Worm (Caenorhabditis elegans) whole organism, L2 larva: ENCODE data around the gene scl-2.

Experiments
- lsy-2 ChIP-seq, 2 experiments: fragments of 150-350 bp in 1 of 2; sonication (generic microtip) in 1 of 2; optimal IDR thresholded peaks; 2 replicates each; lab custom pipeline; 2014 to 2017; ENCODE audit warnings: missing biosample characterization in 2 of 2, missing genetic modification characterization in 2 of 2
- mdl-1 ChIP-seq, 2 experiments: fragments of 150-350 bp in 1 of 2; sonication (generic microtip) in 1 of 2; optimal IDR thresholded peaks; 2 replicates each; lab custom pipeline; 2017; ENCODE audit warnings: missing biosample characterization in 2 of 2, missing genetic modification characterization in 2 of 2
- nhr-11 ChIP-seq: fragments of 150-350 bp; optimal IDR thresholded peaks from 2 replicates; lab custom pipeline; 2014; ENCODE audit warnings: missing biosample characterization, missing genetic modification characterization
- snpc-4 ChIP-seq: fragments of 150-350 bp; optimal IDR thresholded peaks from 2 replicates; lab custom pipeline; 2014; ENCODE audit warnings: missing biosample characterization, missing genetic modification characterization
- unc-62 ChIP-seq: fragments of 150-350 bp; optimal IDR thresholded peaks from 2 replicates; lab custom pipeline; 2014; ENCODE audit warnings: missing biosample characterization, missing genetic modification reagents, missing genetic modification characterization
- zag-1 ChIP-seq: fragments of 150-350 bp; optimal IDR thresholded peaks from 2 replicates; lab custom pipeline; 2014; ENCODE audit warnings: missing biosample characterization, missing genetic modification characterization

- TF ChIP-seq nhr-11 (no peak), lsy-2 (tag; optimal IDR thresholded peaks at IDR 0.05; lab: Kevin White, UChicago) (peak in 1 of 2 experiments; percentile 29), zag-1 (tag; lab: Kevin White, UChicago) (peak; percentile 61), unc-62 (no peak), mdl-1 (tag; optimal IDR thresholded peaks at IDR 0.05; lab: Kevin White, UChicago) (no peak), snpc-4 (tag; lab: Kevin White, UChicago) (no peak)
Measured at ce11 chrIV:13015801-13016404, 41.6 kb upstream of the scl-2 start.
